Worm (Caenorhabditis elegans): ENCODE results near the gene pkc-3.

DNA sequence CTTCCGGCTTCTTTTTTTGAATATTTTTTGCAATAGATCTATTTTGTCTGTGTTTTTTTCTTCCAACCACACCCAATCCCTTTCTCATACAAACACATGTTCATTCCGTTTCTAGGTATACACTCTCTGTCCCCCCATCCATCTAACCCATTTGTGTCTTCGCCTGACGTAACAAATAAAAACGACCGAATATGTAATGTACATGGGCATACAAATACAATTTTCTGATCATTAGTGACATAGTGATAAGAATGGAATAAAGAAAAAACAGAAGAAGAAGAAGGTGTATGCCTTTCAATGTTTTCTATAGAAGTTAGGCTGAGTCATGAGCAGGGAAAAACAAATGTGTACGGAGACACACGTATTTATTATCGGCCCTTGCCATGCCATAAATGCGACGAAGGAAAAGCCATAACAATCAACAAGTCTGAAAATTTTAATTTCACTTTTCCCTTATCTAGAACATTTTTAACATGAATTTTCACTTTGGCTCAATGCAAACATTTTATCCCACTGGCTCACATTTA, 46.0 kb upstream of the pkc-3 start:
- no peak for TF ChIP-seq elt-1 (tag; optimal IDR thresholded peaks at IDR 0.05; ENCODE audit: borderline replicate concordance, insufficient read depth)
- TF ChIP-seq pha-4 (tag; optimal IDR thresholded peaks at IDR 0.05) = no peak
- no peak for TF ChIP-seq blmp-1 (tag; optimal IDR thresholded peaks at IDR 0.05)
- no peak for TF ChIP-seq unc-39 (tag; optimal IDR thresholded peaks at IDR 0.05)
- no peak for TF ChIP-seq nhr-28 (tag; optimal IDR thresholded peaks at IDR 0.05)
- no peak for TF ChIP-seq ztf-11 (tag; optimal IDR thresholded peaks at IDR 0.05)
